Worm (Caenorhabditis elegans): Measurements from ENCODE around the gene inx-9.

ce11 chrIV:11656144-11656780 is 19.9 kb upstream of the inx-9 start, which contains the start of gene ZK809.5:
- TF ChIP-seq ZK546.5 (tag; optimal IDR thresholded peaks at IDR 0.05) (no peak), aly-2 (tag; optimal IDR thresholded peaks at IDR 0.05) (no peak)

Measured in whole organism, L2 larva.